Worm (Caenorhabditis elegans) whole organism, midembryonic: ENCODE results near the gene dex-1.

Experiments used
- T22C8.4 ChIP-seq: fragments of 200-800 bp; sonication (Bioruptor generic); IDR thresholded peaks from 2 replicates; pipeline ENCODE4 v1.3.6; 2022; ENCODE audit warnings: missing genetic modification characterization, missing compliant biosample characterization
- cog-1 ChIP-seq: sonication (generic microtip); optimal IDR thresholded peaks from 2 replicates; lab custom pipeline; 2016; ENCODE audit warnings: missing genetic modification characterization, missing compliant biosample characterization
- flt-1 ChIP-seq: fragments of 200-800 bp; sonication (Bioruptor generic); IDR thresholded peaks from 2 replicates; pipeline ENCODE4 v1.3.6; 2022; ENCODE audit warnings: missing genetic modification characterization, missing compliant biosample characterization
- klf-2 ChIP-seq: fragments of 200-800 bp; sonication (Bioruptor generic); conservative IDR thresholded peaks from 2 replicates; pipeline ENCODE4 v1.3.6; 2022; ENCODE audit warnings: missing genetic modification reagents, missing genetic modification characterization, missing compliant biosample characterization
- med-1 ChIP-seq: sonication (generic microtip); optimal IDR thresholded peaks from 2 replicates; lab custom pipeline; 2017; ENCODE audit warnings: missing genetic modification characterization, mild to moderate bottlenecking, missing compliant biosample characterization, antibody characterized with exemption, missing genetic modification reagents; ENCODE audit not compliant: insufficient read depth
- ref-1 ChIP-seq: fragments of 200-800 bp; sonication (Bioruptor generic); conservative IDR thresholded peaks from 2 replicates; pipeline ENCODE4 v1.3.6; 2022; ENCODE audit warnings: missing genetic modification reagents, missing genetic modification characterization, missing compliant biosample characterization
- ztf-23 ChIP-seq: fragments of 200-800 bp; sonication (Bioruptor generic); IDR thresholded peaks from 2 replicates; pipeline ENCODE4 v1.3.6; 2022; ENCODE audit warnings: missing genetic modification reagents, missing genetic modification characterization, missing compliant biosample characterization
- ztf-29 ChIP-seq: fragments of 200-800 bp; sonication (Bioruptor generic); IDR thresholded peaks from 2 replicates; pipeline ENCODE4 v1.3.6; 2022; ENCODE audit warnings: missing genetic modification reagents, missing genetic modification characterization, missing compliant biosample characterization

- TF ChIP-seq cog-1 (tag; lab: Kevin White, UChicago) (no peak), flt-1 (GFP tag; lab: Robert Waterston, UW) (no peak), ztf-23 (GFP tag; lab: Robert Waterston, UW) (no peak), ztf-29 (GFP tag; lab: Robert Waterston, UW) (no peak), klf-2 (GFP tag; lab: Robert Waterston, UW) (no peak), T22C8.4 (GFP tag; lab: Robert Waterston, UW) (no peak), ref-1 (GFP tag; lab: Robert Waterston, UW) (no peak), med-1 (no peak)
Measured at ce11 chrIII:5565699-5566098, 39.8 kb downstream of the dex-1 start.
